Fruit fly (Drosophila melanogaster) whole organism: ENCODE measurements around the gene SkpE.
A peak's percentile ranks its signal among the peaks of the same experiment; 100 is the strongest.

Experiments used
- CG8478 ChIP-seq: fragments of >200 bp; optimal IDR thresholded peaks from 2 replicates; lab custom pipeline; 2018; ENCODE audit warnings: inconsistent platforms
- Dll ChIP-seq: fragments of >200 bp; optimal IDR thresholded peaks from 2 replicates; lab custom pipeline; 2017
- EcR ChIP-seq, 2 experiments: fragments of >200 bp; optimal IDR thresholded peaks; 2 replicates each; lab custom pipeline; 2017; ENCODE audit warnings: missing biosample characterization in 2 of 2, missing genetic modification characterization in 2 of 2, missing genetic modification reagents in 2 of 2
- pan ChIP-seq: fragments of >200 bp; optimal IDR thresholded peaks from 2 replicates; lab custom pipeline; 2017
- psq ChIP-seq: fragments of >200 bp; optimal IDR thresholded peaks from 2 replicates; lab custom pipeline; 2017
- usp ChIP-seq: fragments of >200 bp; optimal IDR thresholded peaks from 2 replicates; lab custom pipeline; 2017; ENCODE audit warnings: missing biosample characterization, missing genetic modification characterization, mixed read lengths

The SkpE gene

DNA sequence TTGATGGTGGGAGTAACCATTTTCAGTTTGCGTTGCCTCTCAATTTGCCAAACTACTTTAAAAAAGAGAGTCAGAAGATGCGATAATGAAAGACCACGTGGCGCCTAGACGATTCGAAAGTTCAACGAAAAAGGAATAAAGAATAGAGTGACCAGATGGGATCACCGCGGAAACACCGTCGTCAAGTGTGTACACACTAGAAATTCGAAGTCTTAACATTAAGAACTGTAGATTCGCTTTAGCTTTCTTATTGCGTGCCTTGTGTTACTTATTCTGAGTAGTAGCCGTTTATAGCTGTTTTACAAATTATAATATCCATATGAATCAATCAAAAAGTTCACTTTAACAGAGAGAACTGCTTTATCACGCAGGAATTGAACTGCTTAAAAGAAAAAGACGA, at the start of gene SkpE:
SkpE (minus strand) TSS at position 101 of the 400 bp plus-strand sequence.
- TF ChIP-seq EcR (GFP tag; optimal IDR thresholded peaks at IDR 0.05; lab: Kevin White, UChicago) (no peak), Dll (no peak), usp (no peak)

- TF ChIP-seq psq (no peak), CG8478 (lab: Kevin White, UChicago) (no peak), Dll (no peak), EcR (GFP tag; optimal IDR thresholded peaks at IDR 0.05; lab: Kevin White, UChicago) (no peak), pan (no peak), usp (no peak)
These were observed 43.1 kb upstream of the SkpE start for dm6 chrX:19867007-19867406.

- TF ChIP-seq Dll, result peak; percentile 71
- TF ChIP-seq psq, result no peak
- TF ChIP-seq EcR (GFP tag; optimal IDR thresholded peaks at IDR 0.05; lab: Kevin White, UChicago), result no peak
- TF ChIP-seq pan, result no peak
- peak; percentile 67 for TF ChIP-seq CG8478 (lab: Kevin White, UChicago)
These were observed 42.5 kb upstream of the SkpE start, which contains the start of gene Hers for dm6 chrX:19866145-19866972. Hers (plus strand) TSS chrX:19866146.

DNA sequence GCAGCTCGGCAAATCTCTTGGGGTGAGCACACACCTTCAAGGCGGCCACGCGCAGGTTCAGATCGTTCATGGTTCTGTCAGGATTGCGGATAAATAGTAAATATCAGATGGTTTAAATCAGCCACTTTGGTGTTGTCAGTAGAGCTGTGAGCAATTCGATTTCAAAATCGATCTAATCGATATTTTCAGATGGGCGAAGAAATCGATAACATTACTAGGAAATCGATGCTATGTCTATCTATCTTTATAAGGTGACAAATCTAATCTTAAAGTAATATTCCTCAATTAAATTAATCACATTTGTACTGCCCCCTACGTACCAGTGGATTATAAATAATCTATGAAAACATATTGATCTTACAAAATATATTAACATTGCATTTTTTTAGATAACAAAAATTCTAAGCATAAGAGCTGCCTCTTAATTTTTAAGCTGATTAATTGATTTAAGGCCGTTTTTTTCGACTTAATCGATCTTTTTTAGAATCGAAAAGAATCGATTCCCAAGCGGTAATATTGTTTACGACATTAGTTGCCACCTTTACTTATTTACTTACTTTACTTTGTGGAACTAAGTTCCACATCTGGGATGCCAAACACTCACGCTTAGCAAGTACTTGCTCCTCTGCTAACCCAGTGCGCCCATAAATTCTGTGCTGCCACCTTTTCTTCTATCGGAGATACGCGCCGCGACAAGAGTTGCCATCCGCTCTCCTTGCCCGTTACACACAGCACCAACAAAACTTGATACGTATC, 41.7 kb upstream of the SkpE start, which contains the start of gene THADA:
THADA (minus strand) TSS at position 136 of the 756 bp plus-strand sequence.
- no peak for TF ChIP-seq EcR (GFP tag; optimal IDR thresholded peaks at IDR 0.05; lab: Kevin White, UChicago)
- no peak for TF ChIP-seq usp
- no peak for TF ChIP-seq CG8478 (lab: Kevin White, UChicago)
- no peak for TF ChIP-seq psq
- TF ChIP-seq pan, result no peak
- TF ChIP-seq Dll, result no peak

dm6 chrX:19859331-19859730, 35.5 kb upstream of the SkpE start:
- TF ChIP-seq EcR (GFP tag; optimal IDR thresholded peaks at IDR 0.05; lab: Kevin White, UChicago), result no peak
- no peak for TF ChIP-seq usp
- TF ChIP-seq psq, result no peak

- TF ChIP-seq EcR (GFP tag; optimal IDR thresholded peaks at IDR 0.05; lab: Kevin White, UChicago) (no peak), usp (no peak), pan (no peak), CG8478 (lab: Kevin White, UChicago) (no peak), Dll (no peak), psq (no peak)
These were observed 28.1 kb upstream of the SkpE start, which contains the start of the genes pico and Nup205 for dm6 chrX:19851989-19852307. pico (minus strand) TSS chrX:19852059. Nup205 (plus strand) TSS chrX:19852214.

DNA sequence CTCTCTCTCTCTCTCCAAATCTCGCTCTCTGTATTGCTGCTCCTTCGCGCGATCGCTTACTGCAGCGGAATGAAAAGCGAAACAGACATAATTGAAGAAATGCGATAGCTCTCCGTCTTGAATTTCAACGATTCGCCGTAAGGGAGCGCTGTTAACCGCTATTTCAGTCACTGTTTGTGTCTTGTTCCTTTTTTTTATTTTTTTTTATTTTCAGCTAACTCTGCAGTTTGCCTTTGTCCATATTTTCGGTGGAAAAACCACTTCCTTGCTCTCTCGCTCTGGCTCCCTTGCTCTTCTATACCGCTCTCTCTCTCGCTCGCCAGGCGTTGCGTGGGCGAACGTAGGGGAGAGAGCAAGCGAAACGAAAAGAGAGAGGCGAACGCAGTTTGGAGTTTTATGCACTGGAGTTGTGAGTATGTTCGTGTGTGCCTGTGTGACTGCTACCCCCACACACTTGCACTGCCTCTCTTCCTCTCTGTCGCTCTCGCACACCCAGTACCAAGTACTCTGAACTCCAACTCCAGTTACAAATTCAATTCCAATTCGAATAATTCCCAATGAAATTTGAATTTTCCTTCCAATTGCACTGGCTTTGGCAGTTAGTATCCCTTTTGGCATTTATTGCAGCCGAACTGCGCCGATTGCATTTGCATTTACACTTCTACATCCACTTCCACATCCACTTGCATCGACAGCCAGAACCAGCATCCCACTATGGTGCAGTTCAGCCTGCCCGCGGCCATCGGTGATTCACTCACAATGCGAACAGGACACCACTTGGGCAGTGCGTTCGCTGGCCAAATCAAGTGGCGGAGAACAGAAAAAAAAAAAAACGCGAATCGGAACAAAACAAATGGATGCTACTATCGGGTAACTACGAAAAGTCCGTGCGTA, 27.5 kb upstream of the SkpE start:
- TF ChIP-seq CG8478 (lab: Kevin White, UChicago), result peak; percentile 43
- TF ChIP-seq pan, result no peak
- no peak for TF ChIP-seq psq
- peak; percentile 73 for TF ChIP-seq Dll
- TF ChIP-seq usp, result no peak
- no peak for TF ChIP-seq EcR (GFP tag; optimal IDR thresholded peaks at IDR 0.05; lab: Kevin White, UChicago)

DNA sequence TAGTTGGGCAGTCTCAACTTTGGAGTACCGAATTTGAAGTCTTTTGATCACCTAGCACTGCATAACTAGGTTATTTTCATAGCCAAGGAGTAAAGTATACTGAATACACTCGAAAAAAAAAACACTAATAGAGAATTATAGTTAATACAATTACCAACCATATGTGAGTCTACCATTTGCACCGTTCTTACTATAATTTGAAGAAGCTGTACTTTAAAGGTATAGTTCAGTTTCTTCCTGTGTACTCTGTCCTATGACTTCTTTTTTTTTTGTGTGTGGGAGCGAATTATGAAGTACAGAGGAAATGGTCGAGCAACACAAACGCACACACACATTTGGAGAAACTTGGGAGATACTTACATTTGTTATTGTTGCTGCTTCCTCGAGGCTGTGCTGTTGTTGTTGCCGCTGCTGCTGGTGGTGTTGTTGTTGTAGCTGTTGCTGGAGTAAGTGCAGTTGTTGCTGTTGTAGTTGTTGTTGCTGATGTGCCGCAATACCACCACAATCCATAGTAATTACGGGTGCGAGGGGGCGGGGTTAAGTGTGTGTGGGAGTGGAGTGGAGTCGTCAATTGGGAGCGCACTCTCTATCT, 26.7 kb upstream of the SkpE start:
- TF ChIP-seq Dll, result no peak
- TF ChIP-seq CG8478 (lab: Kevin White, UChicago), result no peak
- TF ChIP-seq EcR (GFP tag; optimal IDR thresholded peaks at IDR 0.05; lab: Kevin White, UChicago), result no peak
- no peak for TF ChIP-seq pan
- no peak for TF ChIP-seq psq
- no peak for TF ChIP-seq usp

dm6 chrX:19848342-19848793, 24.5 kb upstream of the SkpE start:
- TF ChIP-seq psq (no peak), EcR (GFP tag; optimal IDR thresholded peaks at IDR 0.05; lab: Kevin White, UChicago) (no peak), Dll (no peak), usp (no peak), pan (no peak), CG8478 (lab: Kevin White, UChicago) (no peak)

- peak; percentile 23 for TF ChIP-seq Dll
- no peak for TF ChIP-seq psq
These were observed 23.0 kb upstream of the SkpE start for dm6 chrX:19846701-19847383.

DNA sequence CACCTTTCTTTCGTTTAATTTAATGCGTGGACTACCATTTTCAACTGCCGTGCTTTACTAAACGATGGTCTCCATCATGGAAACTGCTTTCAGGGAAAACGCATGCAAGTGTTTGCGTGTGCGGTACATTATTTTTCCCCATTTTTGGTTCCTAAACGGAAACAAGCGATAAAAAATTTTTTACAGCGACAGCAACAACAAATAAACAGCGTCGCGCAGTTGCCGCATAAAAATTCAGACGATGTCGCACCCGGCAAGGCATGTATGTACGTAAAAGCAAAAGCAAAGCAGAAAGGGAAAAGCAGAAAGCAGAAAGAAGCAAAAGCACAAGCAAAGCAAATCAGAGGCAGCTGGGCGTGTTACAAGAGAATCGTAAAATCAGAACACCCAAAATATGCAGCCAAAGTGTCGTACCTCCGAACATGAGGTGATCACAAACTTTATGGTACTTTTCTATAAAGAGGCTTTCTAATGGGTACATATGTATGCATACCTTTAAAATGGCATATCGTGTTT, 21.7 kb upstream of the SkpE start:
- TF ChIP-seq Dll (no peak), psq (no peak), usp (no peak), CG8478 (lab: Kevin White, UChicago) (no peak), pan (no peak), EcR (GFP tag; optimal IDR thresholded peaks at IDR 0.05; lab: Kevin White, UChicago) (no peak)
